Worm (Caenorhabditis elegans): ENCODE data around the gene C54D10.5.

DNA sequence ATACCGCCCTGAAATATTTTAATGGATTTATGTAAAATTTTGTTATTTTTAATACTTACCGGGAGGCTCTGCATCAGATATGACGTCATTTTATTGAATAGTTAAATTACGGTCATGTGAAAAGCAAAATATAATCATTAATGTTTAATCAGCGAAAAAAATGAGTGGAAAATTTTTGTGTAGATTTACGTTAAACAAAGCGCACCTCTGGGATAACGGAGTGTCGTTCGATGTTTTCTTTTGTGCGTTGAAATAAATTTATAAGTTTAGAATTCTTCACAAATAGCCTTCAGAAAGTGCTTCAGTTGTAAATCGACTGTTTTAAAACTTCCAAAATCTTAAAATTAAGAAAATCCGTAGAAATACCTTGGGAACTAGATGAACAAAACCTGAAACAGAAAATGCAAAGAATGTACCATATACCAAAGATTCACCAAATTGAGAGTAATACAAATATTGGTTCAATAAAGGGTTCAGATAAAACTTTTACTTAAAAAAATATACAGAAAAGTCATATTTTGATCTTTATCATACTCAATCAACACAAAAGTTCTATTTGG is 28.4 kb upstream of the C54D10.5 start, which contains the start of the genes K01D12.20 and miga-1:
- TF ChIP-seq sdz-38 (tag; optimal IDR thresholded peaks at IDR 0.05) (no peak), tbx-9 (tag; optimal IDR thresholded peaks at IDR 0.05; ENCODE audit: borderline replicate concordance) (no peak), Y79H2A.3 (GFP tag; conservative IDR thresholded peaks at IDR 0.05) (no peak), hmg-1.2 (GFP tag; IDR thresholded peaks at IDR 0.05) (no peak), unc-130 (GFP tag; optimal IDR thresholded peaks at IDR 0.05) (no peak), unc-62 (GFP tag; optimal IDR thresholded peaks at IDR 0.05) (no peak), hlh-26 (GFP tag; conservative IDR thresholded peaks at IDR 0.05) (no peak), T07F8.4 (tag; optimal IDR thresholded peaks at IDR 0.05) (no peak)
